Worm (Caenorhabditis elegans) whole organism, midembryonic: ENCODE data around the gene T02C1.1.

Experiments used
- cog-1 ChIP-seq: sonication (generic microtip); optimal IDR thresholded peaks from 2 replicates; lab custom pipeline; 2016; ENCODE audit warnings: missing genetic modification characterization, missing compliant biosample characterization
- flt-1 ChIP-seq: fragments of 200-800 bp; sonication (Bioruptor generic); IDR thresholded peaks from 2 replicates; pipeline ENCODE4 v1.3.6; 2022; ENCODE audit warnings: missing genetic modification characterization, missing compliant biosample characterization
- klf-2 ChIP-seq: fragments of 200-800 bp; sonication (Bioruptor generic); conservative IDR thresholded peaks from 2 replicates; pipeline ENCODE4 v1.3.6; 2022; ENCODE audit warnings: missing genetic modification reagents, missing genetic modification characterization, missing compliant biosample characterization
- ref-1 ChIP-seq: fragments of 200-800 bp; sonication (Bioruptor generic); conservative IDR thresholded peaks from 2 replicates; pipeline ENCODE4 v1.3.6; 2022; ENCODE audit warnings: missing genetic modification reagents, missing genetic modification characterization, missing compliant biosample characterization
- ztf-29 ChIP-seq: fragments of 200-800 bp; sonication (Bioruptor generic); IDR thresholded peaks from 2 replicates; pipeline ENCODE4 v1.3.6; 2022; ENCODE audit warnings: missing genetic modification reagents, missing genetic modification characterization, missing compliant biosample characterization

DNA sequence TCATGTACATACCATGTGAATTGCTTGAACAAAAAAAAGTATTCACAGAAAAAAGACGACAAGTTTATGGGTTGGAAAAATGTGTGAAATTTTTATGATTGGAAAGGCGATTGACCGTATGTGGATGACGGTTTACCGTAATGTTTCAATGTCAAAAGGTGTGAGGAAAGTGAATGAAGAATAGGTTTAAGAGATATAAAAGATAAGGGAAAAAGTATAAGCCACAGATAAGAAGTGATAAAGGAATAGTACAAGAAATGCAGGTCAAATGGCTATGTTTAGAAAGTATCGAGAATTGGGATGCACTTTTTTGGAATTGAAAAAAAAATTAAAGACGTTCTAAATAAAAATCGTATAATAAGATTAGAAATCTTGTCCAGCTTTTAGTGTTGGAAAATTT lies 30.5 kb downstream of the T02C1.1 start:
- TF ChIP-seq cog-1, result no peak
- no peak for TF ChIP-seq flt-1
- no peak for TF ChIP-seq ztf-29 (GFP tag; lab: Robert Waterston, UW)
- TF ChIP-seq klf-2 (GFP tag; lab: Robert Waterston, UW), result no peak
- no peak for TF ChIP-seq ref-1 (GFP tag; lab: Robert Waterston, UW)
